Fruit fly (Drosophila melanogaster) whole organism, prepupa: ENCODE results near the gene Etl1.
A peak's percentile ranks its signal among the peaks of the same experiment; 100 is the strongest.

Source experiments
- Blimp-1 ChIP-seq: fragments of 200-800 bp; sonication (Bioruptor generic); optimal IDR thresholded peaks from 3 replicates; lab custom pipeline; 2017; ENCODE audit warnings: missing biosample characterization, missing genetic modification characterization, mild to moderate bottlenecking, moderate library complexity, missing genetic modification reagents
- CG10631 ChIP-seq: fragments of 200-800 bp; sonication (Bioruptor generic); optimal IDR thresholded peaks from 2 replicates; lab custom pipeline; 2016; ENCODE audit warnings: missing biosample characterization, missing genetic modification characterization
- CG11294 ChIP-seq: fragments of 200-800 bp; sonication (Bioruptor generic); IDR thresholded peaks from 2 replicates; pipeline ENCODE4 v1.3.6; 2022; ENCODE audit warnings: missing biosample characterization, missing genetic modification characterization
- CG11762 ChIP-seq: fragments of 200-800 bp; sonication (Bioruptor generic); optimal IDR thresholded peaks from 3 replicates; lab custom pipeline; 2016; ENCODE audit warnings: missing biosample characterization, missing genetic modification characterization; ENCODE audit not compliant: insufficient read depth
- CG11902 ChIP-seq: fragments of 200-800 bp; sonication (Bioruptor generic); optimal IDR thresholded peaks from 3 replicates; lab custom pipeline; 2016; ENCODE audit warnings: missing biosample characterization, missing genetic modification characterization
- CG1621 ChIP-seq: fragments of 200-800 bp; sonication (Bioruptor generic); optimal IDR thresholded peaks from 3 replicates; lab custom pipeline; 2018; ENCODE audit warnings: missing biosample characterization, mild to moderate bottlenecking, missing genetic modification characterization
- CG3032 ChIP-seq: fragments of 200-800 bp; optimal IDR thresholded peaks from 2 replicates; lab custom pipeline; 2019; ENCODE audit warnings: missing biosample characterization, mild to moderate bottlenecking, missing genetic modification characterization, moderate library complexity
- CG31627 ChIP-seq: fragments of 200-800 bp; sonication (Bioruptor generic); optimal IDR thresholded peaks from 3 replicates; lab custom pipeline; 2016; ENCODE audit warnings: missing biosample characterization, missing genetic modification characterization
- CG32006 ChIP-seq: fragments of 200-800 bp; sonication (Bioruptor generic); optimal IDR thresholded peaks from 3 replicates; lab custom pipeline; 2017; ENCODE audit warnings: missing biosample characterization, mild to moderate bottlenecking, missing genetic modification characterization
- CG34406 ChIP-seq: fragments of 200-800 bp; sonication (Bioruptor generic); optimal IDR thresholded peaks from 3 replicates; lab custom pipeline; 2016; ENCODE audit warnings: missing biosample characterization, missing genetic modification characterization
- CG3919 ChIP-seq: fragments of 200-800 bp; sonication (Bioruptor generic); optimal IDR thresholded peaks from 3 replicates; lab custom pipeline; 2016; ENCODE audit warnings: missing biosample characterization, missing genetic modification characterization
- CG4318 ChIP-seq: fragments of 200-800 bp; sonication (Bioruptor generic); optimal IDR thresholded peaks from 3 replicates; lab custom pipeline; 2017; ENCODE audit warnings: missing biosample characterization, mild to moderate bottlenecking, missing genetic modification characterization
- CG6163 ChIP-seq: fragments of 200-800 bp; sonication (Bioruptor generic); IDR thresholded peaks from 3 replicates; pipeline ENCODE4 v1.3.6; 2022; ENCODE audit warnings: missing biosample characterization, missing genetic modification characterization
- CG6276 ChIP-seq: fragments of 200-800 bp; sonication (Bioruptor generic); optimal IDR thresholded peaks from 2 replicates; lab custom pipeline; 2017; ENCODE audit warnings: missing biosample characterization, mild to moderate bottlenecking, missing genetic modification characterization
- CG6792 ChIP-seq: fragments of 200-800 bp; sonication (Bioruptor generic); optimal IDR thresholded peaks from 3 replicates; lab custom pipeline; 2016; ENCODE audit warnings: missing biosample characterization, missing genetic modification characterization
- CG6808 ChIP-seq: fragments of 200-800 bp; sonication (Bioruptor generic); optimal IDR thresholded peaks from 3 replicates; lab custom pipeline; 2017; ENCODE audit warnings: missing biosample characterization, missing genetic modification characterization, mild to moderate bottlenecking, moderate library complexity, missing genetic modification reagents
- CG6854 ChIP-seq: fragments of 200-800 bp; sonication (Bioruptor generic); optimal IDR thresholded peaks from 2 replicates; lab custom pipeline; 2017; ENCODE audit warnings: missing biosample characterization, mild to moderate bottlenecking, missing genetic modification characterization
- CG7368 ChIP-seq: fragments of 200-800 bp; sonication (Bioruptor generic); optimal IDR thresholded peaks from 3 replicates; lab custom pipeline; 2016; ENCODE audit warnings: missing biosample characterization, missing genetic modification characterization
- CG8119 ChIP-seq: fragments of 200-800 bp; sonication (Bioruptor generic); IDR thresholded peaks from 3 replicates; pipeline ENCODE4 v1.3.6; 2022; ENCODE audit warnings: missing biosample characterization, missing genetic modification characterization
- CG8319 ChIP-seq: fragments of 200-800 bp; sonication (Bioruptor generic); optimal IDR thresholded peaks from 3 replicates; lab custom pipeline; 2016; ENCODE audit warnings: missing biosample characterization, missing genetic modification characterization
- CG8632 ChIP-seq: fragments of 200-800 bp; sonication (Bioruptor generic); optimal IDR thresholded peaks from 3 replicates; lab custom pipeline; 2016; ENCODE audit warnings: missing biosample characterization, missing genetic modification characterization
- Eip78C ChIP-seq: fragments of 200-800 bp; sonication (Bioruptor generic); peaks from one replicate; lab custom pipeline; 2016; ENCODE audit warnings: missing biosample characterization, missing genetic modification characterization
- Eip93F ChIP-seq: fragments of 200-800 bp; sonication (Bioruptor generic); optimal IDR thresholded peaks from 2 replicates; lab custom pipeline; 2016; ENCODE audit warnings: missing biosample characterization, mild to moderate bottlenecking, missing genetic modification characterization
- Ets21C ChIP-seq: fragments of 200-800 bp; sonication (Bioruptor generic); optimal IDR thresholded peaks from 3 replicates; lab custom pipeline; 2016; ENCODE audit warnings: missing biosample characterization, missing genetic modification characterization
- Ets96B ChIP-seq: fragments of 200-800 bp; optimal IDR thresholded peaks from 2 replicates; lab custom pipeline; 2019; ENCODE audit warnings: missing biosample characterization, mild to moderate bottlenecking, missing genetic modification characterization, moderate library complexity
- Gug ChIP-seq: fragments of 200-800 bp; sonication (Bioruptor generic); IDR thresholded peaks from 2 replicates; pipeline ENCODE4 v1.3.6; 2022; ENCODE audit warnings: missing biosample characterization, missing genetic modification characterization
- Hr38 ChIP-seq: sonication (Bioruptor generic); optimal IDR thresholded peaks from 2 replicates; lab custom pipeline; 2016; ENCODE audit warnings: missing biosample characterization, missing genetic modification characterization
- Hr39 ChIP-seq: fragments of 200-800 bp; sonication (Bioruptor generic); optimal IDR thresholded peaks from 2 replicates; lab custom pipeline; 2016; ENCODE audit warnings: missing biosample characterization, missing genetic modification characterization
- Hr4 ChIP-seq: fragments of 200-800 bp; sonication (Bioruptor generic); optimal IDR thresholded peaks from 3 replicates; lab custom pipeline; 2016; ENCODE audit warnings: missing biosample characterization, missing genetic modification characterization
- Lpt ChIP-seq: fragments of 200-800 bp; sonication (Bioruptor generic); optimal IDR thresholded peaks from 3 replicates; lab custom pipeline; 2016; ENCODE audit warnings: missing biosample characterization, missing genetic modification characterization
- Met ChIP-seq: fragments of 200-800 bp; sonication (Bioruptor generic); optimal IDR thresholded peaks from 3 replicates; lab custom pipeline; 2016; ENCODE audit warnings: missing biosample characterization, missing genetic modification characterization
- OdsH ChIP-seq: fragments of 200-800 bp; sonication (Bioruptor generic); optimal IDR thresholded peaks from 3 replicates; lab custom pipeline; 2016; ENCODE audit warnings: missing biosample characterization, missing genetic modification characterization
- achi ChIP-seq: fragments of 200-800 bp; sonication (Bioruptor generic); optimal IDR thresholded peaks from 3 replicates; lab custom pipeline; 2016; ENCODE audit warnings: missing biosample characterization, missing genetic modification characterization
- acj6 ChIP-seq: fragments of 200-800 bp; sonication (Bioruptor generic); optimal IDR thresholded peaks from 3 replicates; lab custom pipeline; 2016; ENCODE audit warnings: missing biosample characterization, missing genetic modification characterization
- cyc ChIP-seq: fragments of 200-800 bp; sonication (Bioruptor generic); optimal IDR thresholded peaks from 3 replicates; lab custom pipeline; 2016; ENCODE audit warnings: missing biosample characterization, missing genetic modification characterization
- dsx ChIP-seq: fragments of 200-800 bp; optimal IDR thresholded peaks from 3 replicates; lab custom pipeline; 2019; ENCODE audit warnings: missing biosample characterization, mild to moderate bottlenecking, missing genetic modification characterization, moderate library complexity; ENCODE audit not compliant: poor library complexity, severe bottlenecking
- eg ChIP-seq: fragments of 200-800 bp; sonication (Bioruptor generic); IDR thresholded peaks from 3 replicates; pipeline ENCODE4 v1.3.6; 2022; ENCODE audit warnings: missing biosample characterization, missing genetic modification characterization
- fd59A ChIP-seq: fragments of 200-800 bp; sonication (Bioruptor generic); optimal IDR thresholded peaks from 2 replicates; lab custom pipeline; 2017; ENCODE audit warnings: missing biosample characterization, mild to moderate bottlenecking, missing genetic modification characterization, missing genetic modification reagents
- fkh ChIP-seq: fragments of 200-800 bp; sonication (Bioruptor generic); optimal IDR thresholded peaks from 3 replicates; lab custom pipeline; 2017; ENCODE audit warnings: missing biosample characterization, mild to moderate bottlenecking, missing genetic modification characterization, moderate library complexity
- lz ChIP-seq: fragments of 200-800 bp; sonication (Bioruptor generic); optimal IDR thresholded peaks from 3 replicates; lab custom pipeline; 2016; ENCODE audit warnings: missing biosample characterization, missing genetic modification characterization
- net ChIP-seq: fragments of 200-800 bp; sonication (Bioruptor generic); optimal IDR thresholded peaks from 3 replicates; lab custom pipeline; 2016; ENCODE audit warnings: missing biosample characterization, missing genetic modification characterization
- salr ChIP-seq, 2 experiments: fragments of 200-800 bp; sonication (Bioruptor generic); optimal IDR thresholded peaks; 3 replicates each; lab custom pipeline; 2016 to 2018; ENCODE audit warnings: missing biosample characterization in 2 of 2, missing genetic modification characterization in 2 of 2, mild to moderate bottlenecking in 1 of 2
- spab ChIP-seq: fragments of 200-800 bp; sonication (Bioruptor generic); optimal IDR thresholded peaks from 2 replicates; lab custom pipeline; 2017; ENCODE audit warnings: missing biosample characterization, mild to moderate bottlenecking, missing genetic modification characterization, missing genetic modification reagents
- ss ChIP-seq, 2 experiments: fragments of 200-800 bp; sonication (Bioruptor generic); optimal IDR thresholded peaks; 2 replicates in 1 of 2; 3 replicates in 1 of 2; lab custom pipeline; 2017 to 2018; ENCODE audit warnings: mild to moderate bottlenecking in 2 of 2, missing biosample characterization in 2 of 2, missing genetic modification characterization in 2 of 2, moderate library complexity in 1 of 2
- svp ChIP-seq: fragments of 200-800 bp; sonication (Bioruptor generic); peaks from one replicate; lab custom pipeline; 2016; ENCODE audit warnings: missing biosample characterization, missing genetic modification characterization
- topi ChIP-seq: fragments of 200-800 bp; sonication (Bioruptor generic); optimal IDR thresholded peaks from 3 replicates; lab custom pipeline; 2016; ENCODE audit warnings: missing biosample characterization, missing genetic modification characterization

The Etl1 gene

dm6 chr2L:9947265-9947664, 34.9 kb upstream of the Etl1 start, which contains the start of gene CG5853 (continued):
- no peak for TF ChIP-seq cyc (GFP tag; lab: Kevin White, UChicago)
- TF ChIP-seq lz (GFP tag; lab: Kevin White, UChicago) = no peak
- no peak for TF ChIP-seq CG34406 (GFP tag; lab: Kevin White, UChicago)
- no peak for TF ChIP-seq CG11762 (GFP tag; lab: Kevin White, UChicago)
- TF ChIP-seq Hr38 (GFP tag; lab: Kevin White, UChicago) = no peak
- peak; percentile 35 for TF ChIP-seq Met
- no peak for TF ChIP-seq topi
- TF ChIP-seq CG10631 (GFP tag; lab: Kevin White, UChicago) = no peak
- TF ChIP-seq Ets96B (tag; lab: Kevin White, UChicago) = peak; percentile 4
- no peak for TF ChIP-seq fd59A (GFP tag; lab: Kevin White, UChicago)
- peak; percentile 50 for TF ChIP-seq net (GFP tag; lab: Kevin White, UChicago)
- TF ChIP-seq CG6792 (GFP tag; lab: Kevin White, UChicago) = peak; percentile 5
- peak; percentile 64 for TF ChIP-seq CG1621 (tag; lab: Kevin White, UChicago)
- no peak for TF ChIP-seq CG11294 (GFP tag; lab: Robert Waterston, UW)
- peak; percentile 26 for TF ChIP-seq CG7368
- TF ChIP-seq CG6163 (GFP tag; lab: Robert Waterston, UW) = peak; percentile 73
- TF ChIP-seq Blimp-1 (GFP tag; lab: Kevin White, UChicago) = no peak
- TF ChIP-seq CG6808 (GFP tag; lab: Kevin White, UChicago) = peak; percentile 10
- peak; percentile 34 for TF ChIP-seq achi (GFP tag; lab: Kevin White, UChicago)
- no peak for TF ChIP-seq CG11902 (GFP tag; lab: Kevin White, UChicago)
- TF ChIP-seq svp = peak; percentile 89
- peak in 1 of 2 experiments; percentile 32 for TF ChIP-seq salr (GFP tag; optimal IDR thresholded peaks at IDR 0.05; lab: Kevin White, UChicago)
- no peak for TF ChIP-seq Ets21C
- TF ChIP-seq CG8319 (GFP tag; lab: Kevin White, UChicago) = no peak
- peak; percentile 3 for TF ChIP-seq CG3032 (tag; lab: Kevin White, UChicago)
- TF ChIP-seq Eip93F (GFP tag; lab: Kevin White, UChicago) = no peak
- TF ChIP-seq CG32006 = no peak
- peak; percentile 68; the same call in 2 of the 3 replicates for TF ChIP-seq eg (GFP tag; lab: Robert Waterston, UW)
- no peak for TF ChIP-seq acj6 (GFP tag; lab: Kevin White, UChicago)
- TF ChIP-seq Hr39 (GFP tag; lab: Kevin White, UChicago) = no peak
- peak; percentile 16 for TF ChIP-seq CG8632 (GFP tag; lab: Kevin White, UChicago)

DNA sequence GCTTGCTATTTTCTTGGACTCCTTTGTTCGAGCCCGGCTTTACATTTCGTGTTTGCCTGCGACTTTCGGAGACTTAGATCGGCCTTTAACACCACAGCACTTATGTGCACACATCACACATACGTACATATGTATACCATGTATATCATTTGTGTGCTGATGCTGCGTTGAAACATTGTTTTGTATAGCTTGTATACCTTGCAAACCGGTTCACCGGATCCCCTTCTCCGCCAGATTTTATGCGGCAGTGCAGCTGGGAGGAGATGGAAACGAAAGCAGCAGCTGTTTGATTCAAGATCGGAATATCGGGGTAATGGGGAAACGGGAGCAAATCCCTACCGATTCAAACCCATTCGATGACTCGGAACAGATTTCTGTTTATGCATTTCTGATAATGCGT, 33.6 kb upstream of the Etl1 start:
- TF ChIP-seq Hr39 (GFP tag; lab: Kevin White, UChicago) (no peak), spab (GFP tag; lab: Kevin White, UChicago) (no peak), CG1621 (tag; lab: Kevin White, UChicago) (peak; percentile 8), CG6854 (peak; percentile 8), fkh (GFP tag; lab: Kevin White, UChicago) (peak; percentile 27), CG6163 (GFP tag; lab: Robert Waterston, UW) (0 out of 3 replicates have a peak, but pooled peaks have one; percentile 31), CG7368 (no peak), dsx (GFP tag; lab: Kevin White, UChicago) (peak; percentile 95)

dm6 chr2L:9945086-9945485, 32.7 kb upstream of the Etl1 start:
- TF ChIP-seq Hr38 (GFP tag; lab: Kevin White, UChicago) (no peak), cyc (GFP tag; lab: Kevin White, UChicago) (no peak), salr (GFP tag; optimal IDR thresholded peaks at IDR 0.05; lab: Kevin White, UChicago) (no peak), CG8119 (GFP tag; lab: Robert Waterston, UW) (no peak), CG8632 (GFP tag; lab: Kevin White, UChicago) (no peak), Eip78C (GFP tag; lab: Kevin White, UChicago) (peak; percentile 71), eg (GFP tag; lab: Robert Waterston, UW) (no peak; the same call in 2 of the 3 replicates), Gug (GFP tag; lab: Robert Waterston, UW) (no peak), CG6276 (GFP tag; lab: Kevin White, UChicago) (peak; percentile 67), fd59A (GFP tag; lab: Kevin White, UChicago) (no peak), Hr39 (GFP tag; lab: Kevin White, UChicago) (no peak), CG11902 (GFP tag; lab: Kevin White, UChicago) (no peak), CG31627 (no peak), topi (no peak), CG8319 (GFP tag; lab: Kevin White, UChicago) (no peak), net (GFP tag; lab: Kevin White, UChicago) (no peak), CG3919 (GFP tag; lab: Kevin White, UChicago) (no peak), lz (GFP tag; lab: Kevin White, UChicago) (no peak), CG10631 (GFP tag; lab: Kevin White, UChicago) (no peak), Blimp-1 (GFP tag; lab: Kevin White, UChicago) (no peak), Lpt (GFP tag; lab: Kevin White, UChicago) (no peak), Hr4 (GFP tag; lab: Kevin White, UChicago) (no peak), fkh (GFP tag; lab: Kevin White, UChicago) (no peak), OdsH (GFP tag; lab: Kevin White, UChicago) (no peak), ss (GFP tag; optimal IDR thresholded peaks at IDR 0.05; lab: Kevin White, UChicago) (peak; percentile 59 to 75), CG4318 (GFP tag; lab: Kevin White, UChicago) (no peak)
